Fruit fly (Drosophila melanogaster): ENCODE results near the gene gammaSnap2.

- TF ChIP-seq rn (GFP tag; IDR thresholded peaks at IDR 0.05) (no peak), CG34367 (tag; optimal IDR thresholded peaks at IDR 0.05) (no peak), CG13204 (GFP tag; optimal IDR thresholded peaks at IDR 0.05) (no peak), EcR (GFP tag; optimal IDR thresholded peaks at IDR 0.05) (no peak)
These were observed 47.4 kb upstream of the gammaSnap2 start for dm6 chr3R:10168483-10169064.
